Fruit fly (Drosophila melanogaster) whole organism, prepupa: Measurements from ENCODE around the gene wls.

Experiments
- CG10631 ChIP-seq: fragments of 200-800 bp; sonication (Bioruptor generic); optimal IDR thresholded peaks from 2 replicates; lab custom pipeline; 2016; ENCODE audit warnings: missing biosample characterization, missing genetic modification characterization
- CG11294 ChIP-seq: fragments of 200-800 bp; sonication (Bioruptor generic); IDR thresholded peaks from 2 replicates; pipeline ENCODE4 v1.3.6; 2022; ENCODE audit warnings: missing biosample characterization, missing genetic modification characterization
- CG11762 ChIP-seq: fragments of 200-800 bp; sonication (Bioruptor generic); optimal IDR thresholded peaks from 3 replicates; lab custom pipeline; 2016; ENCODE audit warnings: missing biosample characterization, missing genetic modification characterization; ENCODE audit not compliant: insufficient read depth
- CG11902 ChIP-seq: fragments of 200-800 bp; sonication (Bioruptor generic); optimal IDR thresholded peaks from 3 replicates; lab custom pipeline; 2016; ENCODE audit warnings: missing biosample characterization, missing genetic modification characterization
- CG15336 ChIP-seq: fragments of 200-800 bp; sonication (Bioruptor generic); IDR thresholded peaks from 2 replicates; pipeline ENCODE4 v1.3.6; 2022; ENCODE audit warnings: missing biosample characterization, missing genetic modification characterization
- CG1621 ChIP-seq: fragments of 200-800 bp; sonication (Bioruptor generic); optimal IDR thresholded peaks from 3 replicates; lab custom pipeline; 2018; ENCODE audit warnings: missing biosample characterization, mild to moderate bottlenecking, missing genetic modification characterization
- CG16779 ChIP-seq: fragments of 200-800 bp; sonication (Bioruptor generic); optimal IDR thresholded peaks from 3 replicates; lab custom pipeline; 2017; ENCODE audit warnings: missing biosample characterization, mild to moderate bottlenecking, missing genetic modification characterization
- CG3032 ChIP-seq: fragments of 200-800 bp; optimal IDR thresholded peaks from 2 replicates; lab custom pipeline; 2019; ENCODE audit warnings: missing biosample characterization, mild to moderate bottlenecking, missing genetic modification characterization, moderate library complexity
- CG32006 ChIP-seq: fragments of 200-800 bp; sonication (Bioruptor generic); optimal IDR thresholded peaks from 3 replicates; lab custom pipeline; 2017; ENCODE audit warnings: missing biosample characterization, mild to moderate bottlenecking, missing genetic modification characterization
- CG34406 ChIP-seq: fragments of 200-800 bp; sonication (Bioruptor generic); optimal IDR thresholded peaks from 3 replicates; lab custom pipeline; 2016; ENCODE audit warnings: missing biosample characterization, missing genetic modification characterization
- CG3919 ChIP-seq: fragments of 200-800 bp; sonication (Bioruptor generic); optimal IDR thresholded peaks from 3 replicates; lab custom pipeline; 2016; ENCODE audit warnings: missing biosample characterization, missing genetic modification characterization
- CG4318 ChIP-seq: fragments of 200-800 bp; sonication (Bioruptor generic); optimal IDR thresholded peaks from 3 replicates; lab custom pipeline; 2017; ENCODE audit warnings: missing biosample characterization, mild to moderate bottlenecking, missing genetic modification characterization
- CG6163 ChIP-seq: fragments of 200-800 bp; sonication (Bioruptor generic); IDR thresholded peaks from 3 replicates; pipeline ENCODE4 v1.3.6; 2022; ENCODE audit warnings: missing biosample characterization, missing genetic modification characterization
- CG6792 ChIP-seq: fragments of 200-800 bp; sonication (Bioruptor generic); optimal IDR thresholded peaks from 3 replicates; lab custom pipeline; 2016; ENCODE audit warnings: missing biosample characterization, missing genetic modification characterization
- CG6808 ChIP-seq: fragments of 200-800 bp; sonication (Bioruptor generic); optimal IDR thresholded peaks from 3 replicates; lab custom pipeline; 2017; ENCODE audit warnings: missing biosample characterization, missing genetic modification characterization, mild to moderate bottlenecking, moderate library complexity, missing genetic modification reagents
- CG6854 ChIP-seq: fragments of 200-800 bp; sonication (Bioruptor generic); optimal IDR thresholded peaks from 2 replicates; lab custom pipeline; 2017; ENCODE audit warnings: missing biosample characterization, mild to moderate bottlenecking, missing genetic modification characterization
- CG7368 ChIP-seq: fragments of 200-800 bp; sonication (Bioruptor generic); optimal IDR thresholded peaks from 3 replicates; lab custom pipeline; 2016; ENCODE audit warnings: missing biosample characterization, missing genetic modification characterization
- CG8119 ChIP-seq: fragments of 200-800 bp; sonication (Bioruptor generic); IDR thresholded peaks from 3 replicates; pipeline ENCODE4 v1.3.6; 2022; ENCODE audit warnings: missing biosample characterization, missing genetic modification characterization
- CG8632 ChIP-seq: fragments of 200-800 bp; sonication (Bioruptor generic); optimal IDR thresholded peaks from 3 replicates; lab custom pipeline; 2016; ENCODE audit warnings: missing biosample characterization, missing genetic modification characterization
- CG9139 ChIP-seq: fragments of 200-800 bp; sonication (Bioruptor generic); optimal IDR thresholded peaks from 3 replicates; lab custom pipeline; 2017; ENCODE audit warnings: missing biosample characterization, mild to moderate bottlenecking, missing genetic modification characterization
- Eip78C ChIP-seq: fragments of 200-800 bp; sonication (Bioruptor generic); peaks from one replicate; lab custom pipeline; 2016; ENCODE audit warnings: missing biosample characterization, missing genetic modification characterization
- Ets96B ChIP-seq: fragments of 200-800 bp; optimal IDR thresholded peaks from 2 replicates; lab custom pipeline; 2019; ENCODE audit warnings: missing biosample characterization, mild to moderate bottlenecking, missing genetic modification characterization, moderate library complexity
- Gug ChIP-seq: fragments of 200-800 bp; sonication (Bioruptor generic); IDR thresholded peaks from 2 replicates; pipeline ENCODE4 v1.3.6; 2022; ENCODE audit warnings: missing biosample characterization, missing genetic modification characterization
- Hr38 ChIP-seq: sonication (Bioruptor generic); optimal IDR thresholded peaks from 2 replicates; lab custom pipeline; 2016; ENCODE audit warnings: missing biosample characterization, missing genetic modification characterization
- Hr39 ChIP-seq: fragments of 200-800 bp; sonication (Bioruptor generic); optimal IDR thresholded peaks from 2 replicates; lab custom pipeline; 2016; ENCODE audit warnings: missing biosample characterization, missing genetic modification characterization
- Hr4 ChIP-seq: fragments of 200-800 bp; sonication (Bioruptor generic); optimal IDR thresholded peaks from 3 replicates; lab custom pipeline; 2016; ENCODE audit warnings: missing biosample characterization, missing genetic modification characterization
- Lpt ChIP-seq: fragments of 200-800 bp; sonication (Bioruptor generic); optimal IDR thresholded peaks from 3 replicates; lab custom pipeline; 2016; ENCODE audit warnings: missing biosample characterization, missing genetic modification characterization
- OdsH ChIP-seq: fragments of 200-800 bp; sonication (Bioruptor generic); optimal IDR thresholded peaks from 3 replicates; lab custom pipeline; 2016; ENCODE audit warnings: missing biosample characterization, missing genetic modification characterization
- Smox ChIP-seq: fragments of 200-800 bp; sonication (Bioruptor generic); optimal IDR thresholded peaks from 3 replicates; lab custom pipeline; 2016; ENCODE audit warnings: missing biosample characterization, missing genetic modification characterization
- Sox14 ChIP-seq: fragments of 200-800 bp; sonication (Bioruptor generic); optimal IDR thresholded peaks from 3 replicates; lab custom pipeline; 2016; ENCODE audit warnings: missing biosample characterization, missing genetic modification characterization
- Sox15 ChIP-seq: fragments of 200-800 bp; sonication (Bioruptor generic); optimal IDR thresholded peaks from 3 replicates; lab custom pipeline; 2016; ENCODE audit warnings: missing biosample characterization, missing genetic modification characterization
- achi ChIP-seq: fragments of 200-800 bp; sonication (Bioruptor generic); optimal IDR thresholded peaks from 3 replicates; lab custom pipeline; 2016; ENCODE audit warnings: missing biosample characterization, missing genetic modification characterization
- acj6 ChIP-seq: fragments of 200-800 bp; sonication (Bioruptor generic); optimal IDR thresholded peaks from 3 replicates; lab custom pipeline; 2016; ENCODE audit warnings: missing biosample characterization, missing genetic modification characterization
- dac ChIP-seq: fragments of 200-800 bp; sonication (Bioruptor generic); optimal IDR thresholded peaks from 2 replicates; lab custom pipeline; 2017; ENCODE audit warnings: missing biosample characterization, mild to moderate bottlenecking, missing genetic modification characterization
- dsx ChIP-seq: fragments of 200-800 bp; optimal IDR thresholded peaks from 3 replicates; lab custom pipeline; 2019; ENCODE audit warnings: missing biosample characterization, mild to moderate bottlenecking, missing genetic modification characterization, moderate library complexity; ENCODE audit not compliant: poor library complexity, severe bottlenecking
- eg ChIP-seq: fragments of 200-800 bp; sonication (Bioruptor generic); IDR thresholded peaks from 3 replicates; pipeline ENCODE4 v1.3.6; 2022; ENCODE audit warnings: missing biosample characterization, missing genetic modification characterization
- esn ChIP-seq: fragments of 200-800 bp; sonication (Bioruptor generic); optimal IDR thresholded peaks from 2 replicates; lab custom pipeline; 2016; ENCODE audit warnings: missing biosample characterization, mild to moderate bottlenecking, missing genetic modification characterization, moderate library complexity
- fd85E ChIP-seq: fragments of 200-800 bp; sonication (Bioruptor generic); optimal IDR thresholded peaks from 3 replicates; lab custom pipeline; 2016; ENCODE audit warnings: missing biosample characterization, missing genetic modification characterization
- fkh ChIP-seq: fragments of 200-800 bp; sonication (Bioruptor generic); optimal IDR thresholded peaks from 3 replicates; lab custom pipeline; 2017; ENCODE audit warnings: missing biosample characterization, mild to moderate bottlenecking, missing genetic modification characterization, moderate library complexity
- lz ChIP-seq: fragments of 200-800 bp; sonication (Bioruptor generic); optimal IDR thresholded peaks from 3 replicates; lab custom pipeline; 2016; ENCODE audit warnings: missing biosample characterization, missing genetic modification characterization
- net ChIP-seq: fragments of 200-800 bp; sonication (Bioruptor generic); optimal IDR thresholded peaks from 3 replicates; lab custom pipeline; 2016; ENCODE audit warnings: missing biosample characterization, missing genetic modification characterization
- salr ChIP-seq, 2 experiments: fragments of 200-800 bp; sonication (Bioruptor generic); optimal IDR thresholded peaks; 3 replicates each; lab custom pipeline; 2016 to 2018; ENCODE audit warnings: missing biosample characterization in 2 of 2, missing genetic modification characterization in 2 of 2, mild to moderate bottlenecking in 1 of 2
- spab ChIP-seq: fragments of 200-800 bp; sonication (Bioruptor generic); optimal IDR thresholded peaks from 2 replicates; lab custom pipeline; 2017; ENCODE audit warnings: missing biosample characterization, mild to moderate bottlenecking, missing genetic modification characterization, missing genetic modification reagents
- ss ChIP-seq, 2 experiments: fragments of 200-800 bp; sonication (Bioruptor generic); optimal IDR thresholded peaks; 2 replicates in 1 of 2; 3 replicates in 1 of 2; lab custom pipeline; 2017 to 2018; ENCODE audit warnings: mild to moderate bottlenecking in 2 of 2, missing biosample characterization in 2 of 2, missing genetic modification characterization in 2 of 2, moderate library complexity in 1 of 2
- svp ChIP-seq: fragments of 200-800 bp; sonication (Bioruptor generic); peaks from one replicate; lab custom pipeline; 2016; ENCODE audit warnings: missing biosample characterization, missing genetic modification characterization
- topi ChIP-seq: fragments of 200-800 bp; sonication (Bioruptor generic); optimal IDR thresholded peaks from 3 replicates; lab custom pipeline; 2016; ENCODE audit warnings: missing biosample characterization, missing genetic modification characterization
- vri ChIP-seq: fragments of 200-800 bp; sonication (Bioruptor generic); optimal IDR thresholded peaks from 3 replicates; lab custom pipeline; 2016; ENCODE audit warnings: missing biosample characterization, mild to moderate bottlenecking, missing genetic modification characterization

Gene wls

dm6 chr3L:11119396-11119900 is 50.0 kb downstream of the wls start (continued):
- TF ChIP-seq CG6792 (GFP tag; lab: Kevin White, UChicago), result no peak
- no peak for TF ChIP-seq spab (GFP tag; lab: Kevin White, UChicago)
- peak; percentile 1 for TF ChIP-seq esn (GFP tag; lab: Kevin White, UChicago)
- TF ChIP-seq dac (GFP tag; lab: Kevin White, UChicago), result no peak
- TF ChIP-seq CG3032 (tag; lab: Kevin White, UChicago), result peak; percentile 4
- no peak for TF ChIP-seq dsx
- TF ChIP-seq CG1621 (tag; lab: Kevin White, UChicago), result no peak
- peak; percentile 60; the same call in 2 of the 3 replicates for TF ChIP-seq eg (GFP tag; lab: Robert Waterston, UW)
- 0 out of 2 replicates have a peak, but pooled peaks have one; percentile 9 for TF ChIP-seq Gug
- no peak for TF ChIP-seq Eip78C (GFP tag; lab: Kevin White, UChicago)
- no peak for TF ChIP-seq CG34406 (GFP tag; lab: Kevin White, UChicago)
- TF ChIP-seq net (GFP tag; lab: Kevin White, UChicago), result no peak
- no peak for TF ChIP-seq Sox15 (GFP tag; lab: Kevin White, UChicago)
- no peak; the same call in 2 of the 3 replicates for TF ChIP-seq CG8119 (GFP tag; lab: Robert Waterston, UW)
- no peak for TF ChIP-seq acj6
- no peak for TF ChIP-seq Ets96B (tag; lab: Kevin White, UChicago)
- no peak for TF ChIP-seq CG6808 (GFP tag; lab: Kevin White, UChicago)
- TF ChIP-seq Lpt (GFP tag; lab: Kevin White, UChicago), result no peak
- TF ChIP-seq CG4318 (GFP tag; lab: Kevin White, UChicago), result no peak
- TF ChIP-seq OdsH (GFP tag; lab: Kevin White, UChicago), result no peak
- no peak for TF ChIP-seq CG32006 (GFP tag; lab: Kevin White, UChicago)
- no peak for TF ChIP-seq vri (GFP tag; lab: Kevin White, UChicago)
- no peak for TF ChIP-seq lz (GFP tag; lab: Kevin White, UChicago)
- TF ChIP-seq achi (GFP tag; lab: Kevin White, UChicago), result no peak
- TF ChIP-seq CG6854 (GFP tag; lab: Kevin White, UChicago), result no peak
- no peak for TF ChIP-seq Hr38 (GFP tag; lab: Kevin White, UChicago)
- peak; percentile 13 for TF ChIP-seq CG9139 (GFP tag; lab: Kevin White, UChicago)
- no peak for TF ChIP-seq CG11902 (GFP tag; lab: Kevin White, UChicago)
- TF ChIP-seq fd85E, result no peak
- TF ChIP-seq CG6163 (GFP tag; lab: Robert Waterston, UW), result peak; percentile 60; the same call in 2 of the 3 replicates
- TF ChIP-seq Hr39, result peak; percentile 7
- TF ChIP-seq Sox14 (GFP tag; lab: Kevin White, UChicago), result peak; percentile 18
- no peak for TF ChIP-seq CG3919 (GFP tag; lab: Kevin White, UChicago)
- no peak for TF ChIP-seq Smox
- TF ChIP-seq CG10631 (GFP tag; lab: Kevin White, UChicago), result no peak
- no peak for TF ChIP-seq CG11294 (GFP tag; lab: Robert Waterston, UW)

- TF ChIP-seq Eip78C (GFP tag; lab: Kevin White, UChicago) (peak; percentile 75), salr (GFP tag; optimal IDR thresholded peaks at IDR 0.05; lab: Kevin White, UChicago) (peak in 1 of 2 experiments; percentile 23), CG15336 (peak; percentile 60), CG3919 (GFP tag; lab: Kevin White, UChicago) (no peak), Lpt (GFP tag; lab: Kevin White, UChicago) (peak; percentile 19), CG8119 (GFP tag; lab: Robert Waterston, UW) (peak; percentile 72), Hr4 (GFP tag; lab: Kevin White, UChicago) (peak; percentile 8), CG1621 (tag; lab: Kevin White, UChicago) (peak; percentile 54), CG8632 (GFP tag; lab: Kevin White, UChicago) (peak; percentile 4), CG3032 (tag; lab: Kevin White, UChicago) (no peak), Smox (no peak), CG11762 (no peak), Hr38 (GFP tag; lab: Kevin White, UChicago) (peak; percentile 26), dsx (peak; percentile 6), ss (GFP tag; optimal IDR thresholded peaks at IDR 0.05; lab: Kevin White, UChicago) (peak; percentile 61 to 70), fkh (GFP tag; lab: Kevin White, UChicago) (peak; percentile 100), CG6163 (GFP tag; lab: Robert Waterston, UW) (peak; percentile 56; the same call in 1 of the 3 replicates), topi (GFP tag; lab: Kevin White, UChicago) (peak; percentile 6), CG16779 (peak; percentile 63), Sox14 (GFP tag; lab: Kevin White, UChicago) (peak; percentile 12), CG11294 (GFP tag; lab: Robert Waterston, UW) (no peak), CG7368 (no peak), Sox15 (GFP tag; lab: Kevin White, UChicago) (no peak), OdsH (GFP tag; lab: Kevin White, UChicago) (peak; percentile 16), svp (GFP tag; lab: Kevin White, UChicago) (peak; percentile 83)
Measured at dm6 chr3L:11118627-11119395, 50.6 kb downstream of the wls start.
